Worm (Caenorhabditis elegans): Measurements from ENCODE around the gene B0457.2.

- TF ChIP-seq him-1 (tag; optimal IDR thresholded peaks at IDR 0.05) (peak; percentile 22), dao-5 (tag; optimal IDR thresholded peaks at IDR 0.05) (no peak), W03F9.2 (tag; optimal IDR thresholded peaks at IDR 0.05) (peak; percentile 68)
Measured at ce11 chrII:8933693-8934432, 7.5 kb upstream of the B0457.2 start, which contains the start of gene T21B10.3.

All from whole organism, L4/young adult.